Fruit fly (Drosophila melanogaster): Measurements from ENCODE around the gene CG42852.

- TF ChIP-seq CG8478 (optimal IDR thresholded peaks at IDR 0.05) (no peak), CTCF (optimal IDR thresholded peaks at IDR 0.05) (no peak)
Observed at dm6 chr3L:16801499-16802452, 46.5 kb downstream of the CG42852 start.
